Fruit fly (Drosophila melanogaster) whole organism, embryonic: Measurements from ENCODE around the gene CG42866.
A peak's percentile ranks its signal among the peaks of the same experiment; 100 is the strongest.

Source experiments
- Awh ChIP-seq: fragments of 200-800 bp; sonication (Bioruptor generic); IDR thresholded peaks from 2 replicates; pipeline ENCODE4, ENCODE4 v1.3.6; 2022; ENCODE audit warnings: missing biosample characterization, missing genetic modification characterization
- CG10147 ChIP-seq: fragments of 200-800 bp; sonication (Bioruptor generic); optimal IDR thresholded peaks from 2 replicates; lab custom pipeline; 2019; ENCODE audit warnings: missing biosample characterization, mild to moderate bottlenecking, missing genetic modification characterization, moderate library complexity
- CG11695 ChIP-seq: fragments of 200-800 bp; sonication (Bioruptor generic); IDR thresholded peaks from 3 replicates; pipeline ENCODE4 v1.3.6; 2022; ENCODE audit warnings: missing biosample characterization, missing genetic modification characterization
- CG15479 ChIP-seq: fragments of 200-800 bp; sonication (Bioruptor generic); optimal IDR thresholded peaks from 3 replicates; lab custom pipeline; 2019; ENCODE audit warnings: missing biosample characterization, mild to moderate bottlenecking, missing genetic modification characterization, moderate library complexity
- CG2120 ChIP-seq: fragments of 200-800 bp; sonication (Bioruptor generic); optimal IDR thresholded peaks from 3 replicates; lab custom pipeline; 2016; ENCODE audit warnings: missing biosample characterization, missing genetic modification characterization
- CG30020 ChIP-seq: fragments of 200-800 bp; optimal IDR thresholded peaks from 2 replicates; lab custom pipeline; 2019; ENCODE audit warnings: missing biosample characterization, mild to moderate bottlenecking, missing genetic modification characterization, moderate library complexity
- CG3163 ChIP-seq: fragments of 200-800 bp; sonication (Bioruptor generic); optimal IDR thresholded peaks from 3 replicates; lab custom pipeline; 2016; ENCODE audit warnings: missing biosample characterization, missing genetic modification characterization
- CG3281 ChIP-seq: fragments of 200-800 bp; sonication (Bioruptor generic); optimal IDR thresholded peaks from 3 replicates; lab custom pipeline; 2017; ENCODE audit warnings: missing biosample characterization, mild to moderate bottlenecking, missing genetic modification characterization
- CG4404 ChIP-seq: fragments of 200-800 bp; sonication (Bioruptor generic); IDR thresholded peaks from 2 replicates; pipeline ENCODE4 v1.3.6; 2022; ENCODE audit warnings: missing biosample characterization, missing genetic modification characterization
- CG5180 ChIP-seq: fragments of 200-800 bp; sonication (Bioruptor generic); optimal IDR thresholded peaks from 3 replicates; lab custom pipeline; 2017; ENCODE audit warnings: missing biosample characterization, missing genetic modification characterization, mild to moderate bottlenecking, moderate library complexity, missing genetic modification reagents
- CG6689 ChIP-seq: fragments of 200-800 bp; sonication (Bioruptor generic); IDR thresholded peaks from 2 replicates; pipeline ENCODE4 v1.3.6; 2022; ENCODE audit warnings: missing biosample characterization, missing genetic modification characterization
- CG6813 ChIP-seq: fragments of 200-800 bp; sonication (Bioruptor generic); optimal IDR thresholded peaks from 2 replicates; lab custom pipeline; 2017; ENCODE audit warnings: missing biosample characterization, missing genetic modification characterization, mild to moderate bottlenecking, moderate library complexity, missing genetic modification reagents
- CG8924 ChIP-seq: fragments of 200-800 bp; optimal IDR thresholded peaks from 3 replicates; lab custom pipeline; 2019; ENCODE audit warnings: missing biosample characterization, mild to moderate bottlenecking, missing genetic modification characterization, moderate library complexity
- CG9932 ChIP-seq: fragments of 200-800 bp; sonication (Bioruptor generic); IDR thresholded peaks from 2 replicates; pipeline ENCODE4 v1.3.6; 2022; ENCODE audit warnings: missing biosample characterization, missing genetic modification characterization
- CTCF ChIP-seq: fragments of 200-800 bp; sonication (Bioruptor generic); optimal IDR thresholded peaks from 2 replicates; lab custom pipeline; 2017; ENCODE audit warnings: missing biosample characterization, mild to moderate bottlenecking, missing genetic modification characterization, moderate library complexity
- Camta ChIP-seq: fragments of 200-800 bp; sonication (Bioruptor generic); optimal IDR thresholded peaks from 2 replicates; lab custom pipeline; 2016; ENCODE audit warnings: missing biosample characterization, missing genetic modification characterization
- Dad ChIP-seq: fragments of 200-800 bp; sonication (Bioruptor generic); optimal IDR thresholded peaks from 3 replicates; lab custom pipeline; 2016; ENCODE audit warnings: missing biosample characterization, missing genetic modification characterization
- Doc2 ChIP-seq: fragments of 200-800 bp; sonication (Bioruptor generic); IDR thresholded peaks from 2 replicates; pipeline ENCODE4 v1.3.6; 2022; ENCODE audit warnings: missing biosample characterization, missing genetic modification characterization
- ERR ChIP-seq: fragments of 200-800 bp; sonication (Bioruptor generic); optimal IDR thresholded peaks from 2 replicates; lab custom pipeline; 2016; ENCODE audit warnings: missing biosample characterization, missing genetic modification characterization
- H15 ChIP-seq: fragments of 200-800 bp; sonication (Bioruptor generic); IDR thresholded peaks from 3 replicates; pipeline ENCODE4 v1.3.6; 2022; ENCODE audit warnings: missing biosample characterization, missing genetic modification characterization
- Jarid2 ChIP-seq: fragments of 200-800 bp; sonication (Bioruptor generic); optimal IDR thresholded peaks from 3 replicates; lab custom pipeline; 2017; ENCODE audit warnings: mild to moderate bottlenecking, missing biosample characterization, missing genetic modification reagents, missing genetic modification characterization
- Lhr ChIP-seq: fragments of 200-800 bp; sonication (Bioruptor generic); optimal IDR thresholded peaks from 3 replicates; lab custom pipeline; 2017; ENCODE audit warnings: mild to moderate bottlenecking, missing biosample characterization, missing genetic modification reagents, missing genetic modification characterization
- MESR4 ChIP-seq: fragments of 200-800 bp; sonication (Bioruptor generic); optimal IDR thresholded peaks from 2 replicates; lab custom pipeline; 2018; ENCODE audit warnings: missing biosample characterization, mild to moderate bottlenecking, missing genetic modification characterization, moderate library complexity
- MTF-1 ChIP-seq: fragments of 200-800 bp; sonication (Bioruptor generic); optimal IDR thresholded peaks from 2 replicates; lab custom pipeline; 2018; ENCODE audit warnings: missing biosample characterization, mild to moderate bottlenecking, missing genetic modification characterization, borderline replicate concordance
- Mes4 ChIP-seq: fragments of 200-800 bp; sonication (Bioruptor generic); optimal IDR thresholded peaks from 2 replicates; lab custom pipeline; 2016; ENCODE audit warnings: missing biosample characterization, missing genetic modification characterization
- NfI ChIP-seq: fragments of 200-800 bp; sonication (Bioruptor generic); optimal IDR thresholded peaks from 3 replicates; lab custom pipeline; 2018; ENCODE audit warnings: missing biosample characterization, mild to moderate bottlenecking, missing genetic modification characterization, moderate library complexity
- Opbp ChIP-seq: fragments of 200-800 bp; sonication (Bioruptor generic); IDR thresholded peaks from 3 replicates; pipeline ENCODE4 v1.3.6; 2022; ENCODE audit warnings: missing biosample characterization, missing genetic modification characterization; ENCODE audit not compliant: partially characterized antibody
- ab ChIP-seq: fragments of 200-800 bp; sonication (Bioruptor generic); optimal IDR thresholded peaks from 2 replicates; lab custom pipeline; 2016; ENCODE audit warnings: missing biosample characterization, missing genetic modification characterization
- al ChIP-seq: fragments of 200-800 bp; sonication (Bioruptor generic); IDR thresholded peaks from 2 replicates; pipeline ENCODE4 v1.3.6; 2022; ENCODE audit warnings: missing biosample characterization, missing genetic modification characterization
- bab2 ChIP-seq: fragments of 200-800 bp; sonication (Bioruptor generic); optimal IDR thresholded peaks from 2 replicates; lab custom pipeline; 2016; ENCODE audit warnings: missing biosample characterization, missing genetic modification characterization
- br ChIP-seq: fragments of >200 bp; optimal IDR thresholded peaks from 2 replicates; lab custom pipeline; 2017
- chinmo ChIP-seq: fragments of 200-800 bp; sonication (Bioruptor generic); IDR thresholded peaks from 4 replicates; pipeline ENCODE4 v1.3.6; 2022; ENCODE audit warnings: missing biosample characterization, missing genetic modification characterization; ENCODE audit not compliant: partially characterized antibody
- chn ChIP-seq: fragments of 200-800 bp; sonication (Bioruptor generic); optimal IDR thresholded peaks from 2 replicates; lab custom pipeline; 2016; ENCODE audit warnings: missing biosample characterization, missing genetic modification characterization
- en ChIP-seq: fragments of 200-800 bp; sonication (Bioruptor generic); optimal IDR thresholded peaks from 2 replicates; lab custom pipeline; 2016; ENCODE audit warnings: missing biosample characterization, missing genetic modification characterization
- fd96Cb ChIP-seq: fragments of 200-800 bp; sonication (Bioruptor generic); optimal IDR thresholded peaks from 2 replicates; lab custom pipeline; 2018; ENCODE audit warnings: missing biosample characterization, mild to moderate bottlenecking, missing genetic modification characterization, moderate library complexity
- gfzf ChIP-seq: fragments of 200-800 bp; sonication (Bioruptor generic); optimal IDR thresholded peaks from 2 replicates; lab custom pipeline; 2016; ENCODE audit warnings: missing biosample characterization, mild to moderate bottlenecking, missing genetic modification characterization, moderate library complexity
- gsb-n ChIP-seq: fragments of 200-800 bp; sonication (Bioruptor generic); optimal IDR thresholded peaks from 3 replicates; lab custom pipeline; 2018; ENCODE audit warnings: missing biosample characterization, mild to moderate bottlenecking, missing genetic modification characterization
- hb ChIP-seq: fragments of 200-800 bp; sonication (Bioruptor generic); IDR thresholded peaks from 3 replicates; pipeline ENCODE4 v1.3.6; 2022; ENCODE audit warnings: missing biosample characterization, missing genetic modification characterization; ENCODE audit not compliant: partially characterized antibody
- lab ChIP-seq: fragments of 200-800 bp; sonication (Bioruptor generic); optimal IDR thresholded peaks from 3 replicates; lab custom pipeline; 2017; ENCODE audit warnings: missing biosample characterization, missing genetic modification characterization, mild to moderate bottlenecking, moderate library complexity, missing genetic modification reagents
- lbe ChIP-seq: fragments of 200-800 bp; sonication (Bioruptor generic); optimal IDR thresholded peaks from 2 replicates; lab custom pipeline; 2016; ENCODE audit warnings: missing biosample characterization, mild to moderate bottlenecking, missing genetic modification characterization
- luna ChIP-seq: fragments of 200-800 bp; sonication (Bioruptor generic); optimal IDR thresholded peaks from 2 replicates; lab custom pipeline; 2016; ENCODE audit warnings: missing biosample characterization, missing genetic modification characterization
- maf-S ChIP-seq: fragments of 200-800 bp; sonication (Bioruptor generic); optimal IDR thresholded peaks from 2 replicates; lab custom pipeline; 2016; ENCODE audit warnings: missing biosample characterization, missing genetic modification characterization
- otp ChIP-seq: fragments of 200-800 bp; sonication (Bioruptor generic); IDR thresholded peaks from 3 replicates; pipeline ENCODE4, ENCODE4 v1.3.6; 2022; ENCODE audit warnings: missing biosample characterization, missing genetic modification characterization
- sc ChIP-seq, 3 experiments: fragments of >200 bp in 2 of 3; fragments of 200-800 bp in 1 of 3; sonication (Bioruptor generic) in 1 of 3; optimal IDR thresholded peaks; 2 replicates in 2 of 3; 3 replicates in 1 of 3; lab custom pipeline; 2017; ENCODE audit warnings: mild to moderate bottlenecking in 1 of 3, missing biosample characterization in 1 of 3, missing genetic modification characterization in 1 of 3, missing genetic modification reagents in 1 of 3
- schlank ChIP-seq: fragments of 200-800 bp; sonication (Bioruptor generic); optimal IDR thresholded peaks from 2 replicates; lab custom pipeline; 2018; ENCODE audit warnings: missing biosample characterization, mild to moderate bottlenecking, missing genetic modification characterization
- slou ChIP-seq: fragments of 200-800 bp; sonication (Bioruptor generic); optimal IDR thresholded peaks from 3 replicates; lab custom pipeline; 2016; ENCODE audit warnings: missing biosample characterization, missing genetic modification characterization
- slp2 ChIP-seq: fragments of 200-800 bp; sonication (Bioruptor generic); optimal IDR thresholded peaks from 2 replicates; lab custom pipeline; 2016; ENCODE audit warnings: missing biosample characterization, missing genetic modification characterization
- so ChIP-seq: fragments of 200-800 bp; sonication (Bioruptor generic); IDR thresholded peaks from 3 replicates; pipeline ENCODE4 v1.3.6; 2022; ENCODE audit warnings: missing biosample characterization, missing genetic modification characterization
- ssp ChIP-seq: fragments of 200-800 bp; sonication (Bioruptor generic); IDR thresholded peaks from 2 replicates; pipeline ENCODE4 v1.3.6; 2022; ENCODE audit warnings: missing biosample characterization, missing genetic modification characterization
- trem ChIP-seq: fragments of 200-800 bp; optimal IDR thresholded peaks from 3 replicates; lab custom pipeline; 2019; ENCODE audit warnings: missing biosample characterization, mild to moderate bottlenecking, missing genetic modification characterization, moderate library complexity
- zfh2 ChIP-seq: fragments of 200-800 bp; sonication (Bioruptor generic); optimal IDR thresholded peaks from 2 replicates; lab custom pipeline; 2016; ENCODE audit warnings: missing biosample characterization, missing genetic modification characterization

CG42866 gene

DNA sequence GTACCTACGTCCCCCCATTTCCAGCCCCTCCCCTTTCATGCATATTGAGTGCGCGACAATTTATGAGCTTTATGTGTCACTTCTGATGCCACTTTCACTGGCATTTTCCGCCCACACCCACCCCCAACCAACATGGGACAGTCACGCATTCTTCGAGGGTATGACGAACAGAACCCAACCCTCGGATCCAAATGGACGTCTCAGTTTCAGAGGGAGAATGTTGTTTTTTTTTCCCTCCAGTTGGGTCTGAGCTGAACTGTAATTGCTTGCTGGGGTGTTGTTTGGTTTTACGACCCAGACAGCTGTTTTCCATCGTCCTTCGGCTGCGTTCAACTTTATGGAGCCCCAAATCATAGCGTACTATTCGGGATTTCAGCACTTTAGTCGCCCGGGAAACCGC lies 37.7 kb downstream of the CG42866 start (continued):
- TF ChIP-seq slp2 (GFP tag; lab: Kevin White, UChicago) (no peak), gfzf (no peak), trem (tag; lab: Kevin White, UChicago) (no peak), sc (optimal IDR thresholded peaks at IDR 0.05; lab: Kevin White, UChicago) (no peak), sc (GFP tag; optimal IDR thresholded peaks at IDR 0.05; lab: Kevin White, UChicago) (no peak), H15 (GFP tag; lab: Robert Waterston, UW) (no peak), so (no peak), en (no peak), otp (GFP tag; lab: Robert Waterston, UW) (no peak), fd96Cb (tag; lab: Kevin White, UChicago) (no peak)
- TF ChIP-seq, all 482 proteins: peak for 6

DNA sequence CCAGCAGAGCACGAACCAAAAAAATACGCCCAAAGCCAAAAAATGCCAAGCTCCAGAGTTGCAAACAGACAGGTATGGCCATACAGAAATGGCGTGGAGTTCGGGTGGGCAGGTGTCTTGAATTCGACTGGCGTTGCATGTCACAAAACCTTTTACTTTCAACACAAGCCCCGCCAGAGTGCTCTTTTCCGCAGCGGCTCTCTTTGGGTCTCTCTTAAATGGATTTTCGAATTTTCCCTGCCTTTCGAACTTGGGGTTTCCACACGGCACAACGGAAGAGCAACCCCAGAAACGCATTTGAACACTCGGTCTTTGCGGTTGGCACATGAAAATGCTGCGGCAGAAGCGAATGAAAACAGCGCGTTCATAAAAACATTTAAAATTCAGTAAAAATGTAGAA lies 43.6 kb downstream of the CG42866 start:
- TF ChIP-seq CG4404 (GFP tag; lab: Robert Waterston, UW) (no peak), Jarid2 (GFP tag; lab: Kevin White, UChicago) (peak; percentile 13), Opbp (GFP tag; lab: Robert Waterston, UW) (no peak), slou (GFP tag; lab: Kevin White, UChicago) (no peak), br (lab: Kevin White, UChicago) (no peak), MESR4 (GFP tag; lab: Kevin White, UChicago) (no peak), Doc2 (GFP tag; lab: Robert Waterston, UW) (no peak), chinmo (GFP tag; lab: Robert Waterston, UW) (0 out of 4 replicates have a peak, but pooled peaks have one; percentile 12), CG6813 (no peak), ab (GFP tag; lab: Kevin White, UChicago) (no peak), MTF-1 (GFP tag; lab: Kevin White, UChicago) (peak; percentile 60), maf-S (GFP tag; lab: Kevin White, UChicago) (no peak), NfI (GFP tag; lab: Kevin White, UChicago) (no peak), lab (no peak), CG9932 (no peak), CG10147 (no peak), CG11695 (GFP tag; lab: Robert Waterston, UW) (no peak), Mes4 (GFP tag; lab: Kevin White, UChicago) (no peak), bab2 (GFP tag; lab: Kevin White, UChicago) (no peak), CG30020 (tag; lab: Kevin White, UChicago) (no peak), CG8924 (tag; lab: Kevin White, UChicago) (no peak), Camta (GFP tag; lab: Kevin White, UChicago) (no peak), hb (GFP tag; lab: Robert Waterston, UW) (no peak), schlank (tag; lab: Kevin White, UChicago) (no peak), Awh (GFP tag; lab: Robert Waterston, UW) (no peak), lbe (GFP tag; lab: Kevin White, UChicago) (no peak), CG3163 (GFP tag; lab: Kevin White, UChicago) (peak; percentile 90), Lhr (GFP tag; lab: Kevin White, UChicago) (no peak), ssp (no peak), CG2120 (GFP tag; lab: Kevin White, UChicago) (no peak), zfh2 (GFP tag; lab: Kevin White, UChicago) (no peak), chn (GFP tag; lab: Kevin White, UChicago) (no peak), al (GFP tag; lab: Robert Waterston, UW) (no peak), CTCF (GFP tag; lab: Kevin White, UChicago) (no peak), CG5180 (peak; percentile 89), Dad (GFP tag; lab: Kevin White, UChicago) (no peak), luna (GFP tag; lab: Kevin White, UChicago) (no peak), CG3281 (no peak), CG6689 (GFP tag; lab: Robert Waterston, UW) (no peak), gsb-n (tag; lab: Kevin White, UChicago) (no peak), ERR (no peak), CG15479 (GFP tag; lab: Kevin White, UChicago) (no peak)
